Worm (Caenorhabditis elegans) whole organism, late embryonic: ENCODE measurements around the gene rpl-20.

ENCODE experiments used
- C08G9.2 ChIP-seq: sonication (generic microtip); optimal IDR thresholded peaks from 2 replicates; lab custom pipeline; 2016; ENCODE audit warnings: mild to moderate bottlenecking, missing genetic modification characterization, moderate library complexity, missing compliant biosample characterization
- C38D4.7 ChIP-seq: fragments of 200-800 bp; sonication (Bioruptor generic); optimal IDR thresholded peaks from 2 replicates; lab custom pipeline; 2018; ENCODE audit warnings: mild to moderate bottlenecking, missing genetic modification characterization, moderate library complexity, missing compliant biosample characterization
- F13H6.1 ChIP-seq: sonication (generic microtip); optimal IDR thresholded peaks from 2 replicates; lab custom pipeline; 2016; ENCODE audit warnings: missing genetic modification characterization, missing compliant biosample characterization
- ahr-1 ChIP-seq: sonication (generic microtip); optimal IDR thresholded peaks from 2 replicates; lab custom pipeline; 2016; ENCODE audit warnings: missing genetic modification characterization, missing compliant biosample characterization
- ceh-14 ChIP-seq: sonication (generic microtip); optimal IDR thresholded peaks from 2 replicates; lab custom pipeline; 2016; ENCODE audit warnings: missing genotype, missing genetic modification characterization, missing compliant biosample characterization
- ceh-19 ChIP-seq: fragments of 200-800 bp; sonication (Bioruptor generic); optimal IDR thresholded peaks from 2 replicates; lab custom pipeline; 2018; ENCODE audit warnings: mild to moderate bottlenecking, missing genetic modification characterization, missing compliant biosample characterization
- ceh-24 ChIP-seq: sonication (generic microtip); optimal IDR thresholded peaks from 2 replicates; lab custom pipeline; 2016; ENCODE audit warnings: mild to moderate bottlenecking, missing genetic modification characterization, missing compliant biosample characterization
- ceh-30 ChIP-seq: fragments of 150-350 bp; optimal IDR thresholded peaks from 2 replicates; lab custom pipeline; 2014; ENCODE audit warnings: missing biosample characterization, missing genetic modification characterization
- ceh-31 ChIP-seq: sonication (generic microtip); optimal IDR thresholded peaks from 2 replicates; lab custom pipeline; 2016; ENCODE audit warnings: missing genetic modification characterization, missing compliant biosample characterization
- ceh-34 ChIP-seq: sonication (generic microtip); optimal IDR thresholded peaks from 2 replicates; lab custom pipeline; 2016; ENCODE audit warnings: mild to moderate bottlenecking, missing genetic modification characterization, missing compliant biosample characterization
- ceh-45 ChIP-seq: fragments of 200-800 bp; sonication (Bioruptor generic); IDR thresholded peaks from 2 replicates; pipeline ENCODE4 v1.3.6; 2022; ENCODE audit warnings: missing genetic modification reagents, missing genetic modification characterization, missing compliant biosample characterization
- ceh-48 ChIP-seq: sonication (generic microtip); optimal IDR thresholded peaks from 2 replicates; lab custom pipeline; 2016; ENCODE audit warnings: missing genetic modification characterization, inconsistent platforms, missing compliant biosample characterization
- ceh-9 ChIP-seq: sonication (generic microtip); optimal IDR thresholded peaks from 2 replicates; lab custom pipeline; 2016; ENCODE audit warnings: mild to moderate bottlenecking, missing genetic modification characterization, inconsistent platforms, missing compliant biosample characterization
- che-1 ChIP-seq: sonication (generic microtip); optimal IDR thresholded peaks from 2 replicates; lab custom pipeline; 2016; ENCODE audit warnings: mild to moderate bottlenecking, missing genetic modification characterization, missing compliant biosample characterization
- dmd-4 ChIP-seq: sonication (generic microtip); optimal IDR thresholded peaks from 2 replicates; lab custom pipeline; 2016; ENCODE audit warnings: borderline replicate concordance, missing genetic modification characterization, missing compliant biosample characterization
- dve-1 ChIP-seq: sonication (generic microtip); optimal IDR thresholded peaks from 2 replicates; lab custom pipeline; 2017; ENCODE audit warnings: antibody characterized with exemption, mild to moderate bottlenecking, missing genetic modification characterization, missing compliant biosample characterization
- fkh-10 ChIP-seq: fragments of 150-350 bp; optimal IDR thresholded peaks from 2 replicates; lab custom pipeline; 2014; ENCODE audit warnings: missing biosample characterization, missing genetic modification reagents, missing genetic modification characterization
- gmeb-2 ChIP-seq: sonication (generic microtip); optimal IDR thresholded peaks from 2 replicates; lab custom pipeline; 2016; ENCODE audit warnings: missing genetic modification characterization, inconsistent platforms, missing compliant biosample characterization
- hlh-15 ChIP-seq: sonication (generic microtip); optimal IDR thresholded peaks from 2 replicates; lab custom pipeline; 2016; ENCODE audit warnings: missing genetic modification characterization, missing compliant biosample characterization
- hlh-8 ChIP-seq: sonication (generic microtip); optimal IDR thresholded peaks from 2 replicates; lab custom pipeline; 2016; ENCODE audit warnings: missing genotype, missing genetic modification characterization, missing compliant biosample characterization
- madf-2 ChIP-seq: sonication (generic microtip); optimal IDR thresholded peaks from 2 replicates; lab custom pipeline; 2017; ENCODE audit warnings: missing genetic modification characterization, missing compliant biosample characterization
- mec-3 ChIP-seq: sonication (generic microtip); optimal IDR thresholded peaks from 2 replicates; lab custom pipeline; 2016; ENCODE audit warnings: borderline replicate concordance, missing genetic modification characterization, missing compliant biosample characterization
- nfya-1 ChIP-seq: sonication (generic microtip); optimal IDR thresholded peaks from 2 replicates; lab custom pipeline; 2017; ENCODE audit warnings: missing genetic modification characterization, mild to moderate bottlenecking, missing compliant biosample characterization, antibody characterized with exemption, moderate library complexity
- nhr-232 ChIP-seq: sonication (generic microtip); optimal IDR thresholded peaks from 2 replicates; lab custom pipeline; 2016; ENCODE audit warnings: missing genetic modification characterization, missing compliant biosample characterization
- pat-9 ChIP-seq: fragments of 200-800 bp; sonication (Bioruptor generic); optimal IDR thresholded peaks from 2 replicates; lab custom pipeline; 2018; ENCODE audit warnings: mild to moderate bottlenecking, missing genetic modification characterization, moderate library complexity, missing compliant biosample characterization
- pax-1 ChIP-seq: fragments of 150-350 bp; optimal IDR thresholded peaks from 2 replicates; lab custom pipeline; 2014; ENCODE audit warnings: missing biosample characterization, missing genetic modification characterization
- ref-2 ChIP-seq: sonication (generic microtip); optimal IDR thresholded peaks from 2 replicates; lab custom pipeline; 2016; ENCODE audit warnings: missing genetic modification characterization, missing compliant biosample characterization
- rnt-1 ChIP-seq: sonication (generic microtip); optimal IDR thresholded peaks from 2 replicates; lab custom pipeline; 2016; ENCODE audit warnings: missing genetic modification characterization, missing compliant biosample characterization
- sdc-2 ChIP-seq: sonication (generic microtip); optimal IDR thresholded peaks from 2 replicates; lab custom pipeline; 2016; ENCODE audit warnings: missing genotype, missing genetic modification characterization, missing compliant biosample characterization
- sox-2 ChIP-seq: fragments of 200-800 bp; sonication (Bioruptor generic); IDR thresholded peaks from 2 replicates; pipeline ENCODE4 v1.3.6; 2022; ENCODE audit warnings: missing genetic modification reagents, missing genetic modification characterization, missing compliant biosample characterization
- sox-4 ChIP-seq: sonication (generic microtip); optimal IDR thresholded peaks from 2 replicates; lab custom pipeline; 2017; ENCODE audit warnings: mild to moderate bottlenecking, missing genetic modification characterization, inconsistent platforms, missing compliant biosample characterization
- tbx-2 ChIP-seq: sonication (generic microtip); optimal IDR thresholded peaks from 2 replicates; lab custom pipeline; 2016; ENCODE audit warnings: missing genetic modification characterization, missing compliant biosample characterization
- tbx-7 ChIP-seq: sonication (generic microtip); optimal IDR thresholded peaks from 2 replicates; lab custom pipeline; 2016; ENCODE audit warnings: missing genotype, missing genetic modification characterization, missing compliant biosample characterization
- unc-42 ChIP-seq: sonication (generic microtip); optimal IDR thresholded peaks from 2 replicates; lab custom pipeline; 2016; ENCODE audit warnings: missing genotype, missing genetic modification characterization, missing compliant biosample characterization
- unc-55 ChIP-seq: sonication (generic microtip); optimal IDR thresholded peaks from 2 replicates; lab custom pipeline; 2017; ENCODE audit warnings: missing biosample characterization, missing genetic modification reagents, missing genetic modification characterization
- unc-86 ChIP-seq: sonication (generic microtip); optimal IDR thresholded peaks from 2 replicates; lab custom pipeline; 2016; ENCODE audit warnings: missing genetic modification characterization, missing compliant biosample characterization

rpl-20 gene

DNA sequence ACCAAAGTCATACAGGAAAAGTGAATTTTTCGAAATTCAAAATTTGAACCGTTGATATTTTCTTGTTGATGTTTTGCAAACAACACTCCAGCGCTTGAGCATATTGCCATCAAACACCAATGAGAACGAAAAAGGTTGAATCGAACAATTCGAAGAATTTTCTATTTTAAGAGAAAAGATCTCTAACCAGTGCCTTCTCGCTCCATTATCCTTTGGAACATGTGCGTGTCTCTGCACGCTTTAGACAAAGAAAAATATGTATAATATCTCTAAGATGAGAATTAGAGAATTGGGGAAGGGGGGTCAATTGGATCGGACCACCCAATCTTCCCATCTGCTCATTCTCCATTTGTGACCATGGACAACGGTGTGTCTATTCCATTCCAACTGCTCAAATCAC, 14.3 kb upstream of the rpl-20 start, which contains the start of gene Y17G9B.2:
Gene Y17G9B.2 (plus strand): TSS at position 301 of the 400 bp plus-strand sequence.
- TF ChIP-seq C38D4.7 (GFP tag; lab: Kevin White, UChicago) (no peak), tbx-7 (tag; lab: Kevin White, UChicago) (no peak), madf-2 (tag; lab: Kevin White, UChicago) (no peak), dve-1 (no peak), tbx-2 (tag; lab: Kevin White, UChicago) (no peak), F13H6.1 (tag; lab: Kevin White, UChicago) (no peak), sox-4 (tag; lab: Kevin White, UChicago) (no peak), pax-1 (tag; lab: Kevin White, UChicago) (no peak), ceh-30 (tag; lab: Kevin White, UChicago) (no peak)

DNA sequence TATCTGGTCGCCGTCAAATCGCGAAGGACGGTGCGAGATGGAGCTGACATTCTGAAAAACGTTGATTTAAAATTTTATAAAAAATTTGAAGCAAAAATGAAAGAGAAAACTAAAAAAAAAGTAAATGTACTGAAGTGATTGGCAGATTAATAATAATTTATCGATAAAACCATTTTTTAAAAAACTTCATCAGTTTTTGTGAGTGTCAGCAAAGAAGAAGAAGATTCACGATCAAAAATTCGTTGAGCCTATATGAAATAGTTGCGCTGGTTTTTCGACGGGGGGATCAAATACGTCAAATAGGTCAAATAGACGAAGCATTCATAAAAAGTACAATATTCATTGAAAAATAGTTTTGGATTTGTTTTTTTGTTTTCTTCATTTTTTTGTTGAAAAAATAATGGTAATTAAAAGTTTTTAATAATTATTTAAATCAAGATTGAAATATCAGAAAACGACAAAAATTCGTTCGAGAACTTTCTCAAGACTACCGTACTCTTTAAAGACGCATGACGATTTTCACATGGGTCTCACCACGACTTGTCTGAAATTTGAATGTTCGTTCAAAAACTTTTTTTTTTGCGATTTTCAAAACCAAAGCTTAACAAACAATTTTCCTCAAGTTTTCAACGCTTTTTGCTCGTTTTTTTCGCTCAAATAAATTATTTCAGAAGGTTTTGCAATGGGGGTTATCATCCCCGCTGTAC, 11.0 kb upstream of the rpl-20 start, which contains the start of the genes memi-1 and cyp-31A3:
Gene memi-1 (minus strand): TSS at position 51 of the 707 bp plus-strand sequence.
Gene cyp-31A3 (plus strand): TSS at position 672 of the 707 bp plus-strand sequence.
- no peak for TF ChIP-seq unc-86 (tag; lab: Kevin White, UChicago)
- TF ChIP-seq hlh-8 (tag; lab: Kevin White, UChicago) = no peak

ce11 chrIV:4758659-4759058, 9.1 kb upstream of the rpl-20 start, which contains the start of gene Y17G9B.8:
Gene Y17G9B.8, minus strand, starts transcription at chrIV:4758840.
- TF ChIP-seq dmd-4 (tag; lab: Kevin White, UChicago) = no peak
- TF ChIP-seq C38D4.7 (GFP tag; lab: Kevin White, UChicago) = no peak
- TF ChIP-seq ceh-45 = no peak
- TF ChIP-seq ceh-19 (GFP tag; lab: Kevin White, UChicago) = no peak
- TF ChIP-seq unc-55 (GFP tag; lab: Kevin White, UChicago) = no peak
- TF ChIP-seq nhr-232 (tag; lab: Kevin White, UChicago) = no peak

- TF ChIP-seq fkh-10 (no peak), sox-2 (GFP tag; lab: Robert Waterston, UW) (no peak), mec-3 (no peak), ceh-45 (no peak), ceh-9 (no peak), ceh-34 (tag; lab: Kevin White, UChicago) (peak; percentile 61), ref-2 (tag; lab: Kevin White, UChicago) (peak; percentile 34), hlh-8 (tag; lab: Kevin White, UChicago) (no peak), che-1 (tag; lab: Kevin White, UChicago) (no peak), nhr-232 (tag; lab: Kevin White, UChicago) (no peak), gmeb-2 (tag; lab: Kevin White, UChicago) (no peak), ahr-1 (tag; lab: Kevin White, UChicago) (no peak), dve-1 (no peak), unc-55 (GFP tag; lab: Kevin White, UChicago) (no peak), pat-9 (no peak), ceh-14 (tag; lab: Kevin White, UChicago) (no peak), C08G9.2 (tag; lab: Kevin White, UChicago) (no peak), sdc-2 (tag; lab: Kevin White, UChicago) (no peak), nfya-1 (tag; lab: Kevin White, UChicago) (no peak), ceh-48 (tag; lab: Kevin White, UChicago) (peak; percentile 44), ceh-31 (tag; lab: Kevin White, UChicago) (no peak), pax-1 (tag; lab: Kevin White, UChicago) (no peak), rnt-1 (tag; lab: Kevin White, UChicago) (no peak), ceh-24 (no peak), hlh-15 (tag; lab: Kevin White, UChicago) (no peak), F13H6.1 (tag; lab: Kevin White, UChicago) (no peak), unc-42 (tag; lab: Kevin White, UChicago) (no peak)
These were observed 6.5 kb upstream of the rpl-20 start, which contains the start of the genes fbxb-77 and Y17G9B.11 for ce11 chrIV:4755929-4756655. Gene fbxb-77, minus strand, starts transcription at chrIV:4756157. Gene Y17G9B.11, plus strand, starts transcription at chrIV:4756605.
